Fruit fly (Drosophila melanogaster): Measurements from ENCODE around the gene pic.

Gene pic

dm6 chr3R:13039037-13039583, 12.9 kb upstream of the pic start:
- 0 out of 3 replicates have a peak, but pooled peaks have one; percentile 38 for TF ChIP-seq fd96Ca (GFP tag; IDR thresholded peaks at IDR 0.05)
- TF ChIP-seq CG13204 (GFP tag; optimal IDR thresholded peaks at IDR 0.05) = no peak
- TF ChIP-seq Pif1B (GFP tag; optimal IDR thresholded peaks at IDR 0.05) = no peak
- no peak for TF ChIP-seq CG17806 (tag; optimal IDR thresholded peaks at IDR 0.05)
- no peak for TF ChIP-seq CG8301 (tag; optimal IDR thresholded peaks at IDR 0.05)
- TF ChIP-seq CG34367 (tag; optimal IDR thresholded peaks at IDR 0.05) = no peak
- TF ChIP-seq Ets98B (GFP tag; IDR thresholded peaks at IDR 0.05) = 0 out of 2 replicates have a peak, but pooled peaks have one; percentile 16
- no peak for TF ChIP-seq CG8159 (tag; optimal IDR thresholded peaks at IDR 0.05)
- TF ChIP-seq D1 (tag; optimal IDR thresholded peaks at IDR 0.05) = no peak
- TF ChIP-seq CG12605 (GFP tag; IDR thresholded peaks at IDR 0.05) = no peak
- TF ChIP-seq CG4496 (GFP tag; IDR thresholded peaks at IDR 0.05) = peak; percentile 49; the same call in 2 of the 3 replicates
- peak; percentile 22 for TF ChIP-seq CG15710 (tag; optimal IDR thresholded peaks at IDR 0.05)
- TF ChIP-seq rn (GFP tag; IDR thresholded peaks at IDR 0.05) = no peak

dm6 chr3R:13041750-13042149, 10.3 kb upstream of the pic start, which contains the start of gene CG11670:
TSS of gene CG11670 (plus strand) at chr3R:13042050.
- TF ChIP-seq CG13204 (GFP tag; optimal IDR thresholded peaks at IDR 0.05) = no peak
- no peak for TF ChIP-seq CG14655 (GFP tag; optimal IDR thresholded peaks at IDR 0.05)
- TF ChIP-seq Pif1A (GFP tag; optimal IDR thresholded peaks at IDR 0.05) = no peak
- TF ChIP-seq Ets98B (GFP tag; IDR thresholded peaks at IDR 0.05) = no peak
- TF ChIP-seq CG15710 (tag; optimal IDR thresholded peaks at IDR 0.05) = no peak
- TF ChIP-seq Snoo (tag; optimal IDR thresholded peaks at IDR 0.05) = no peak
- no peak for TF ChIP-seq rn (GFP tag; IDR thresholded peaks at IDR 0.05)
- TF ChIP-seq CG12605 (GFP tag; IDR thresholded peaks at IDR 0.05) = no peak
- TF ChIP-seq Pif1B (GFP tag; optimal IDR thresholded peaks at IDR 0.05) = no peak
- TF ChIP-seq CG10348 (GFP tag; IDR thresholded peaks at IDR 0.05) = no peak
- TF ChIP-seq CG9948 (tag; optimal IDR thresholded peaks at IDR 0.05) = no peak
- TF ChIP-seq fd96Ca (GFP tag; IDR thresholded peaks at IDR 0.05) = no peak
- no peak for TF ChIP-seq CG8301 (tag; optimal IDR thresholded peaks at IDR 0.05)
- no peak for TF ChIP-seq CG34367 (tag; optimal IDR thresholded peaks at IDR 0.05)
- no peak for TF ChIP-seq D1 (tag; optimal IDR thresholded peaks at IDR 0.05)
- no peak for TF ChIP-seq CG4496 (GFP tag; IDR thresholded peaks at IDR 0.05)
- no peak for TF ChIP-seq CG32121 (GFP tag; IDR thresholded peaks at IDR 0.05)
- no peak for TF ChIP-seq CG8159 (tag; optimal IDR thresholded peaks at IDR 0.05)
- no peak for TF ChIP-seq EcR (GFP tag; optimal IDR thresholded peaks at IDR 0.05)
- TF ChIP-seq CG17806 (tag; optimal IDR thresholded peaks at IDR 0.05) = no peak

dm6 chr3R:13042258-13043032, 9.6 kb upstream of the pic start, which contains the start of gene snk:
TSS of gene snk (minus strand) at chr3R:13042770.
- 0 out of 3 replicates have a peak, but pooled peaks have one; percentile 6 for TF ChIP-seq fd96Ca (GFP tag; IDR thresholded peaks at IDR 0.05)
- TF ChIP-seq CG34367 (tag; optimal IDR thresholded peaks at IDR 0.05) = no peak

DNA sequence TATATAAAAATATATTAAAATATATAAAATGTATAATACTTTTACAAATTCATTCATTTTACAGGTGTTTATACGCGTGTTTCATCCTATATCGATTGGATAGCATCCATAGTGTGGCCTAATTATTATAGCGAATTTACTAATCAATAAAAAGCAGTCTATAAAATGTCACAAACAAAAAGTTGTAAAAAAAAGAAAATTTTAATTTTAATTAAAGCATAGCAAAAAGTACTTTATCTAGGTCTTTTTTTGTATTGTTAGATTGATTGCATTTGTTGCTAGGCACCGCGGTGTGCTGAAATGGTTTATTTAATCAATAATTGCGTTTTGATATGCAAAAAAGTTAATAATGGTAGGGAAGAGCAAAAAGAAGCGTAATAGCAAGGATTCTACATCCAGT, 8.2 kb upstream of the pic start, which contains the start of gene CG45122:
Gene CG45122, plus strand, starts transcription at position 301 of the 400 bp plus-strand sequence.
- TF ChIP-seq CG8301 (tag; optimal IDR thresholded peaks at IDR 0.05) (no peak), CG9948 (tag; optimal IDR thresholded peaks at IDR 0.05) (no peak), Ets98B (GFP tag; IDR thresholded peaks at IDR 0.05) (no peak), CG10348 (GFP tag; IDR thresholded peaks at IDR 0.05) (no peak), rn (GFP tag; IDR thresholded peaks at IDR 0.05) (no peak), CG15710 (tag; optimal IDR thresholded peaks at IDR 0.05) (no peak), CG4496 (GFP tag; IDR thresholded peaks at IDR 0.05) (no peak), D1 (tag; optimal IDR thresholded peaks at IDR 0.05) (no peak), Pif1A (GFP tag; optimal IDR thresholded peaks at IDR 0.05) (no peak)

- TF ChIP-seq Pif1B (GFP tag; optimal IDR thresholded peaks at IDR 0.05) = no peak
- TF ChIP-seq CG8159 (tag; optimal IDR thresholded peaks at IDR 0.05) = no peak
- no peak for TF ChIP-seq CG34367 (tag; optimal IDR thresholded peaks at IDR 0.05)
- TF ChIP-seq CG32121 (GFP tag; IDR thresholded peaks at IDR 0.05) = no peak
- TF ChIP-seq Snoo (tag; optimal IDR thresholded peaks at IDR 0.05) = no peak
- TF ChIP-seq CG15710 (tag; optimal IDR thresholded peaks at IDR 0.05) = no peak
- TF ChIP-seq CG17806 (tag; optimal IDR thresholded peaks at IDR 0.05) = no peak
Measured at dm6 chr3R:13044459-13044858, 7.6 kb upstream of the pic start, which contains the start of gene Hsc70-2. TSS of gene Hsc70-2 (plus strand) at chr3R:13044759.

- TF ChIP-seq CG14655 (GFP tag; optimal IDR thresholded peaks at IDR 0.05) = no peak
Measured at dm6 chr3R:13047431-13047830, 4.6 kb upstream of the pic start, which contains the start of gene CG31157. TSS of gene CG31157 (plus strand) at chr3R:13047731.

- peak; percentile 1 for TF ChIP-seq CG8159 (tag; optimal IDR thresholded peaks at IDR 0.05)
- peak; percentile 67 for TF ChIP-seq EcR (GFP tag; optimal IDR thresholded peaks at IDR 0.05)
- no peak for TF ChIP-seq CG8301 (tag; optimal IDR thresholded peaks at IDR 0.05)
- peak; percentile 59; the same call in 1 of the 3 replicates for TF ChIP-seq CG4496 (GFP tag; IDR thresholded peaks at IDR 0.05)
- TF ChIP-seq fd96Ca (GFP tag; IDR thresholded peaks at IDR 0.05) = peak; percentile 28; the same call in 1 of the 3 replicates
- peak; percentile 53 for TF ChIP-seq CG12605 (GFP tag; IDR thresholded peaks at IDR 0.05)
- no peak for TF ChIP-seq CG13204 (GFP tag; optimal IDR thresholded peaks at IDR 0.05)
- TF ChIP-seq CG15710 (tag; optimal IDR thresholded peaks at IDR 0.05) = peak; percentile 6
- no peak for TF ChIP-seq CG10348 (GFP tag; IDR thresholded peaks at IDR 0.05)
- TF ChIP-seq Snoo (tag; optimal IDR thresholded peaks at IDR 0.05) = peak; percentile 34
- peak; percentile 41 for TF ChIP-seq gl (tag; optimal IDR thresholded peaks at IDR 0.05)
- peak; percentile 43; the same call in 1 of the 2 replicates for TF ChIP-seq Ets98B (GFP tag; IDR thresholded peaks at IDR 0.05)
- no peak for TF ChIP-seq rn (GFP tag; IDR thresholded peaks at IDR 0.05)
Measured at dm6 chr3R:13051298-13051723, 734 bp upstream of the pic start, which contains the start of gene CG7966. TSS of gene CG7966 (minus strand) at chr3R:13051453.
